Worm (Caenorhabditis elegans): ENCODE measurements around the gene ada-2.
A peak's percentile ranks its signal among the peaks of the same experiment; 100 is the strongest.

ada-2 gene

ce11 chrII:7273517-7273916 is 21.5 kb downstream of the ada-2 start:
- TF ChIP-seq W03F9.2 (tag; optimal IDR thresholded peaks at IDR 0.05) = no peak
- no peak for TF ChIP-seq him-1 (tag; optimal IDR thresholded peaks at IDR 0.05)
- no peak for TF ChIP-seq dao-5 (tag; optimal IDR thresholded peaks at IDR 0.05)

- no peak for TF ChIP-seq dao-5 (tag; optimal IDR thresholded peaks at IDR 0.05)
- TF ChIP-seq him-1 (tag; optimal IDR thresholded peaks at IDR 0.05) = no peak
- TF ChIP-seq W03F9.2 (tag; optimal IDR thresholded peaks at IDR 0.05) = no peak
These were observed 25.2 kb downstream of the ada-2 start for ce11 chrII:7277257-7277656.

- TF ChIP-seq W03F9.2 (tag; optimal IDR thresholded peaks at IDR 0.05) = no peak
- TF ChIP-seq dao-5 (tag; optimal IDR thresholded peaks at IDR 0.05) = no peak
- no peak for TF ChIP-seq him-1 (tag; optimal IDR thresholded peaks at IDR 0.05)
These were observed 25.9 kb downstream of the ada-2 start for ce11 chrII:7277925-7278324.

ce11 chrII:7279808-7280207 is 27.7 kb downstream of the ada-2 start:
- no peak for TF ChIP-seq him-1 (tag; optimal IDR thresholded peaks at IDR 0.05)
- no peak for TF ChIP-seq W03F9.2 (tag; optimal IDR thresholded peaks at IDR 0.05)
- no peak for TF ChIP-seq dao-5 (tag; optimal IDR thresholded peaks at IDR 0.05)

- TF ChIP-seq W03F9.2 (tag; optimal IDR thresholded peaks at IDR 0.05) = no peak
- TF ChIP-seq dao-5 (tag; optimal IDR thresholded peaks at IDR 0.05) = no peak
- TF ChIP-seq him-1 (tag; optimal IDR thresholded peaks at IDR 0.05) = no peak
These were observed 28.5 kb downstream of the ada-2 start for ce11 chrII:7280584-7280983.

ce11 chrII:7283063-7283462 is 31.0 kb downstream of the ada-2 start:
- TF ChIP-seq him-1 (tag; optimal IDR thresholded peaks at IDR 0.05) (no peak), dao-5 (tag; optimal IDR thresholded peaks at IDR 0.05) (no peak), W03F9.2 (tag; optimal IDR thresholded peaks at IDR 0.05) (no peak)

- TF ChIP-seq him-1 (tag; optimal IDR thresholded peaks at IDR 0.05) = no peak
- no peak for TF ChIP-seq W03F9.2 (tag; optimal IDR thresholded peaks at IDR 0.05)
- no peak for TF ChIP-seq dao-5 (tag; optimal IDR thresholded peaks at IDR 0.05)
These were observed 35.1 kb downstream of the ada-2 start for ce11 chrII:7287140-7287539.

- TF ChIP-seq W03F9.2 (tag; optimal IDR thresholded peaks at IDR 0.05) = no peak
- no peak for TF ChIP-seq him-1 (tag; optimal IDR thresholded peaks at IDR 0.05)
- TF ChIP-seq dao-5 (tag; optimal IDR thresholded peaks at IDR 0.05) = no peak
These were observed 35.6 kb downstream of the ada-2 start for ce11 chrII:7287709-7288108.

- no peak for TF ChIP-seq him-1 (tag; optimal IDR thresholded peaks at IDR 0.05)
- no peak for TF ChIP-seq dao-5 (tag; optimal IDR thresholded peaks at IDR 0.05)
- TF ChIP-seq W03F9.2 (tag; optimal IDR thresholded peaks at IDR 0.05) = no peak
These were observed 37.9 kb downstream of the ada-2 start, which contains the start of gene C30G12.2 for ce11 chrII:7289923-7290476. Gene C30G12.2 (plus strand): TSS chrII:7290426.

- no peak for TF ChIP-seq W03F9.2 (tag; optimal IDR thresholded peaks at IDR 0.05)
- no peak for TF ChIP-seq dao-5 (tag; optimal IDR thresholded peaks at IDR 0.05)
- no peak for TF ChIP-seq him-1 (tag; optimal IDR thresholded peaks at IDR 0.05)
These were observed 43.9 kb downstream of the ada-2 start, which contains the start of gene C30G12.6 for ce11 chrII:7295917-7296316. Gene C30G12.6 (minus strand): TSS chrII:7296017.

- TF ChIP-seq him-1 (tag; optimal IDR thresholded peaks at IDR 0.05) (no peak), dao-5 (tag; optimal IDR thresholded peaks at IDR 0.05) (no peak), W03F9.2 (tag; optimal IDR thresholded peaks at IDR 0.05) (no peak)
These were observed 46.2 kb downstream of the ada-2 start, which contains the start of gene puf-8 for ce11 chrII:7298197-7298682. Gene puf-8 (minus strand): TSS chrII:7298247.

ce11 chrII:7299042-7299441 is 47.0 kb downstream of the ada-2 start, which contains the start of gene C30G12.1:
Gene C30G12.1 (plus strand): TSS chrII:7299342.
- TF ChIP-seq him-1 (tag; optimal IDR thresholded peaks at IDR 0.05) (no peak), dao-5 (tag; optimal IDR thresholded peaks at IDR 0.05) (no peak), W03F9.2 (tag; optimal IDR thresholded peaks at IDR 0.05) (no peak)

ce11 chrII:7301670-7302151 is 49.7 kb downstream of the ada-2 start, which contains the start of gene cul-4:
Gene cul-4 (plus strand): TSS chrII:7302101.
- TF ChIP-seq W03F9.2 (tag; optimal IDR thresholded peaks at IDR 0.05) (peak; percentile 82), dao-5 (tag; optimal IDR thresholded peaks at IDR 0.05) (no peak), him-1 (tag; optimal IDR thresholded peaks at IDR 0.05) (no peak)
